Fruit fly (Drosophila melanogaster) whole organism, adult: ENCODE measurements around the gene CG9903.
A peak's percentile ranks its signal among the peaks of the same experiment; 100 is the strongest.

Experiments
- CG11617 ChIP-seq: fragments of 200-800 bp; sonication (Bioruptor generic); optimal IDR thresholded peaks from 2 replicates; lab custom pipeline; 2017; ENCODE audit warnings: mild to moderate bottlenecking, missing biosample characterization, missing genetic modification reagents, missing genetic modification characterization
- CG12768 ChIP-seq: fragments of 200-800 bp; sonication (Bioruptor generic); optimal IDR thresholded peaks from 2 replicates; lab custom pipeline; 2017; ENCODE audit warnings: missing biosample characterization, missing genetic modification characterization, mild to moderate bottlenecking, moderate library complexity, missing genetic modification reagents
- CG14711 ChIP-seq: fragments of 200-800 bp; sonication (Bioruptor generic); optimal IDR thresholded peaks from 2 replicates; lab custom pipeline; 2018; ENCODE audit warnings: missing biosample characterization, mild to moderate bottlenecking, missing genetic modification characterization, moderate library complexity
- CG1620 ChIP-seq: fragments of 200-800 bp; sonication (Bioruptor generic); optimal IDR thresholded peaks from 2 replicates; lab custom pipeline; 2016; ENCODE audit warnings: missing biosample characterization, missing genetic modification characterization
- CG33017 ChIP-seq: fragments of 200-800 bp; sonication (Bioruptor generic); optimal IDR thresholded peaks from 2 replicates; lab custom pipeline; 2018; ENCODE audit warnings: missing biosample characterization, mild to moderate bottlenecking, missing genetic modification characterization, moderate library complexity
- CG5204 ChIP-seq: fragments of 200-800 bp; sonication (Bioruptor generic); optimal IDR thresholded peaks from 2 replicates; lab custom pipeline; 2016; ENCODE audit warnings: missing biosample characterization, missing genetic modification characterization
- CG7045 ChIP-seq: fragments of 200-800 bp; sonication (Bioruptor generic); optimal IDR thresholded peaks from 2 replicates; lab custom pipeline; 2017; ENCODE audit warnings: missing biosample characterization, mild to moderate bottlenecking, missing genetic modification characterization
- CG7101 ChIP-seq: fragments of 200-800 bp; sonication (Bioruptor generic); optimal IDR thresholded peaks from 2 replicates; lab custom pipeline; 2018; ENCODE audit warnings: missing biosample characterization, mild to moderate bottlenecking, missing genetic modification characterization, moderate library complexity
- Clk ChIP-seq: fragments of 200-800 bp; sonication (Bioruptor generic); optimal IDR thresholded peaks from 2 replicates; lab custom pipeline; 2017; ENCODE audit warnings: missing biosample characterization, missing genetic modification characterization
- Crg-1 ChIP-seq: fragments of 200-800 bp; sonication (Bioruptor generic); optimal IDR thresholded peaks from 2 replicates; lab custom pipeline; 2016; ENCODE audit warnings: missing biosample characterization, missing genetic modification characterization
- Hr96 ChIP-seq: fragments of 200-800 bp; sonication (Bioruptor generic); optimal IDR thresholded peaks from 2 replicates; lab custom pipeline; 2016; ENCODE audit warnings: missing biosample characterization, missing genetic modification characterization
- Mnt ChIP-seq: fragments of 200-800 bp; sonication (Bioruptor generic); optimal IDR thresholded peaks from 2 replicates; lab custom pipeline; 2016; ENCODE audit warnings: missing biosample characterization, mild to moderate bottlenecking, missing genetic modification characterization
- bab1 ChIP-seq: fragments of 200-800 bp; sonication (Bioruptor generic); optimal IDR thresholded peaks from 3 replicates; lab custom pipeline; 2019; ENCODE audit warnings: missing biosample characterization, mild to moderate bottlenecking, missing genetic modification characterization, moderate library complexity
- cic ChIP-seq: fragments of 200-800 bp; sonication (Bioruptor generic); optimal IDR thresholded peaks from 2 replicates; lab custom pipeline; 2017; ENCODE audit warnings: missing biosample characterization, mild to moderate bottlenecking, missing genetic modification characterization, moderate library complexity
- cnc ChIP-seq, 2 experiments: fragments of >200 bp; optimal IDR thresholded peaks; 2 replicates each; lab custom pipeline; 2017
- kay ChIP-seq: fragments of 200-800 bp; sonication (Bioruptor generic); peaks from one replicate; lab custom pipeline; 2016; ENCODE audit warnings: missing biosample characterization, missing genetic modification characterization, borderline replicate concordance
- ovo ChIP-seq: fragments of 200-800 bp; sonication (Bioruptor generic); optimal IDR thresholded peaks from 2 replicates; lab custom pipeline; 2016; ENCODE audit warnings: missing biosample characterization, missing genetic modification characterization
- pad ChIP-seq: fragments of 200-800 bp; sonication (Bioruptor generic); optimal IDR thresholded peaks from 3 replicates; lab custom pipeline; 2017; ENCODE audit warnings: missing biosample characterization, missing genetic modification characterization, mild to moderate bottlenecking, moderate library complexity, missing genetic modification reagents
- tj ChIP-seq: fragments of 200-800 bp; sonication (Bioruptor generic); optimal IDR thresholded peaks from 3 replicates; lab custom pipeline; 2017; ENCODE audit warnings: missing biosample characterization, mild to moderate bottlenecking, missing genetic modification characterization, moderate library complexity
- toe ChIP-seq: fragments of 200-800 bp; sonication (Bioruptor generic); optimal IDR thresholded peaks from 2 replicates; lab custom pipeline; 2016; ENCODE audit warnings: missing biosample characterization, missing genetic modification characterization

The CG9903 gene

DNA sequence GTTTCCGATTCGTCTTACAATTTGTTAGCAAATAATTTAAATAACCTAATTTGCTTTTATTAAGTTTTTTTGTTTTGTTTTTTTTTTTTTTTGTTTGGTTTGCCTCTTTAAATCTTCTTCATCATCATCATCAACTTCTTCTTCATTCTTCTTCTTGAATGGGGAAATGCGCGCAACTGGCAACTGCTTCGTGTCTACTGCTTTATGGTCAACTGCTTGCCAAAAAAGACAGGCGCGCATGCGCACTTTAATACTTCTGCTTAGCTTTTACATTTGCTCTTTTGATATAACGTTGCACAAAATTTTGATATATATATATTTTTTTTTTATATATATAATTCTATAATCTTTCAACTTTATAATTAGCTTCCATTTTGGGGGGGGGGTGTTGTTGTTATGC is 24.7 kb upstream of the CG9903 start:
- no peak for TF ChIP-seq Mnt
- TF ChIP-seq CG11617 = no peak
- TF ChIP-seq CG7101 (tag; lab: Kevin White, UChicago) = no peak
- TF ChIP-seq Hr96 (GFP tag; lab: Kevin White, UChicago) = no peak
- TF ChIP-seq CG33017 = no peak
- peak; percentile 39 for TF ChIP-seq kay
- no peak for TF ChIP-seq CG7045 (GFP tag; lab: Kevin White, UChicago)

DNA sequence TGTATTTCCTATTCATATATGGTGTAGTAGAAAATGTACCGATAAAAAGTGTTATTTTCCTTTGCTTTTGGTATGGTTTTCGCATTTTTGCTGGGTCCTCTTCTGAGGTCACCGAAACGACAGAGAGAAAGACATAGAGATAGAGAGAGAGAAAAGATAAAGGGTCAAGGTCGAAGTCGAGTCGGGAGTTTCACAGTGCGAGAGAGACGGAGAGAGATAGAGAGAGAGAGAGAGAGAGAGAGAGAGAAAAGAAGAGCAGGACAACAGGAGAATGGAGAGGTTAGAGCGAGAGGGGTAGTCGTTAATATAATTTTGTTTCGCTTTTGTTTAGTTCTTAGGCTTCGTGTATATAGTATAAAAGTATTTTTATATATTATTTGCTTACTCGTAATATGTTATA is 21.6 kb upstream of the CG9903 start:
- TF ChIP-seq Crg-1 (GFP tag; lab: Kevin White, UChicago) = no peak
- no peak for TF ChIP-seq Clk
- no peak for TF ChIP-seq pad
- no peak for TF ChIP-seq cnc (optimal IDR thresholded peaks at IDR 0.05; lab: Kevin White, UChicago)
- TF ChIP-seq CG5204 (GFP tag; lab: Kevin White, UChicago) = no peak
- no peak for TF ChIP-seq cic (GFP tag; lab: Kevin White, UChicago)
- no peak for TF ChIP-seq kay
- TF ChIP-seq CG33017 = no peak
- no peak for TF ChIP-seq CG7045 (GFP tag; lab: Kevin White, UChicago)
- TF ChIP-seq CG14711 (tag; lab: Kevin White, UChicago) = no peak
- TF ChIP-seq toe (GFP tag; lab: Kevin White, UChicago) = no peak
- TF ChIP-seq tj (GFP tag; lab: Kevin White, UChicago) = no peak
- no peak for TF ChIP-seq Hr96 (GFP tag; lab: Kevin White, UChicago)
- no peak for TF ChIP-seq ovo
- no peak for TF ChIP-seq CG1620 (GFP tag; lab: Kevin White, UChicago)
- TF ChIP-seq CG7101 (tag; lab: Kevin White, UChicago) = no peak
- no peak for TF ChIP-seq Mnt

DNA sequence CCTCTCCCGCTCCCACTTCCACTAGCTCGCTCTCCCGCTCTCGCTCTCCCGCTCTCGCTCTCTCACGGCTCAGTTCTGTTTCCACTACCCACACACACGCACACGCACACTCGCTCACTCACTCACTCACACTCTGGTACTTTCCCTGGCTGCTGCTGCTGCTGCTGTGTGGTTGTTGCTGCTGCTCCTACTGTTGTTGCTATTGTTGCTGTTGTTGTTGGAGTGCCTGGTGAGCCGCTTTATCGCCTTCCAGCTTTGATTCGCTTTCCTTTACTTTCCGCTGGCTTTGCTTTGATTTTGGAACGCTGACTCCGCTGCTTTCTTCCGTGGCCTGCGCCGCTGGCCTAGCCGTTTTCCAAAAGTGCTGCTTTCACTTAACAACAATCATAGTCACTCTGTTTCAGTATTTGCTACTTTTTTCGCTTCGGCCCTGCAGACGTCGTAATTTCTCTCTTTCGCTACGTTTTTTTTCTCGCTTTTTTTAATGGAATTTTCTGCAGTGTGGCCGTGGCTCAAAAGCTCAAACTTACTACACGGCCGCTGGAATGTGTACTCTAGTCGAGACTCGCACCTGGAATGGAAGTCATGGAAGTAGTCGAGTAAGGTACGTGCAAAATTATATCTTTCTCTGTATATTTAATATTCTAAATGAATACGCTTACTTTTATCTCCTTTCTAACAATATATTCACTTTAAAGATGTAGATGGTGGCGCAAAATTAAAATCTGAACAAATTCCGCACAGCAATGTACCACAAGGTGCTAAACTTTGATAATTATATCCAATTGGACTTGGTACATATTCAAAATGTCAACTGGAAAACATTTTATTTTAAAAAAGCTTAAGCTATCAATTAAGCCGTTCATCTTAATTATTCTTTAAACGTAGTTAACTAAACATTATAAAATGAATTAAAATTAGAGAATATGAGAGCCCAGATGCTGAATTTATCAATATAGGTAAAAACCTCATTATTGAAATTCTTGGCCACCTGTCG is 19.2 kb upstream of the CG9903 start, which contains the start of gene Pp2B-14D:
Gene Pp2B-14D, minus strand, starts transcription at position 503 of the 997 bp plus-strand sequence.
- no peak for TF ChIP-seq CG33017
- peak; percentile 47 for TF ChIP-seq cic (GFP tag; lab: Kevin White, UChicago)
- peak; percentile 28 for TF ChIP-seq pad
- TF ChIP-seq CG5204 (GFP tag; lab: Kevin White, UChicago) = no peak
- TF ChIP-seq CG14711 (tag; lab: Kevin White, UChicago) = peak; percentile 11
- peak; percentile 3 for TF ChIP-seq CG12768 (GFP tag; lab: Kevin White, UChicago)
- peak; percentile 58 for TF ChIP-seq CG11617
- TF ChIP-seq Mnt = no peak
- TF ChIP-seq CG1620 (GFP tag; lab: Kevin White, UChicago) = peak; percentile 12
- peak; percentile 82 for TF ChIP-seq tj (GFP tag; lab: Kevin White, UChicago)
- no peak for TF ChIP-seq cnc (optimal IDR thresholded peaks at IDR 0.05; lab: Kevin White, UChicago)
- TF ChIP-seq Clk = no peak
- TF ChIP-seq CG7101 (tag; lab: Kevin White, UChicago) = peak; percentile 58
- no peak for TF ChIP-seq ovo
- no peak for TF ChIP-seq toe (GFP tag; lab: Kevin White, UChicago)
- TF ChIP-seq bab1 (GFP tag; lab: Kevin White, UChicago) = peak; percentile 52
- no peak for TF ChIP-seq kay
- no peak for TF ChIP-seq Hr96 (GFP tag; lab: Kevin White, UChicago)
- TF ChIP-seq Crg-1 (GFP tag; lab: Kevin White, UChicago) = peak; percentile 42
- no peak for TF ChIP-seq CG7045 (GFP tag; lab: Kevin White, UChicago)

DNA sequence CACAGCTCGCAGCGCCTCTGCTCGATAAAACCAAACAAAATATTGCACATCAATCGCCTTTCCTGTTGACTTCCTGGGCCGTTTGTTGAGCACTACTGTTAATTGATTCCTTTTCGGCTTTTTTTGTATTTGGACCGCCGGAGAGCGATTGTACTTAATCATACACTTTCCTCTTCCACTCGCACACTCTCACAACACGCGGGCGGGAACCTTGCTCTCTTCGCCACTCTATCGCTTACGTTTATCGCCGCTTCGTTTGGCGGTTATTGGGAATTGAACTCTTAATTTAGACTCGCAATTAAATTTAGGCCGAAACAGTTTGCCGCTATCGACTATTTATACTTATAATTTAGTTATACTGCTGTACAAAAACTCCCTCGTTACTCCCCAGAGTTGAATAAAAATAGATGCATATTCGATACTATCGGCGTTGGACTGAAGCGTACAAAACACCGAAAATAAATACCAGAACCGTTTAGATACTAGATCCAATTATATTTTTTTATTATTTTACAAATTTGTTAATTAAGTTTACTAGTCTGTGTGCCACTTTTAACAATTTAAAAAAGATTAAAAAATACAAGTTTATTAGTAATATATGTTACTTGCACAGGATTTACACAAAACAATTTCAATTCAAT is 13.0 kb upstream of the CG9903 start, which contains the start of gene Arp2:
Gene Arp2, minus strand, starts transcription at position 427 of the 641 bp plus-strand sequence.
- no peak for TF ChIP-seq CG12768 (GFP tag; lab: Kevin White, UChicago)
- no peak for TF ChIP-seq cic (GFP tag; lab: Kevin White, UChicago)
- no peak for TF ChIP-seq bab1 (GFP tag; lab: Kevin White, UChicago)
- no peak for TF ChIP-seq CG1620 (GFP tag; lab: Kevin White, UChicago)
- TF ChIP-seq CG33017 = no peak
- no peak for TF ChIP-seq ovo
- TF ChIP-seq Mnt = no peak
- no peak for TF ChIP-seq CG11617
- TF ChIP-seq Clk = no peak
- no peak for TF ChIP-seq cnc (optimal IDR thresholded peaks at IDR 0.05; lab: Kevin White, UChicago)
- TF ChIP-seq CG14711 (tag; lab: Kevin White, UChicago) = no peak
- TF ChIP-seq CG7101 (tag; lab: Kevin White, UChicago) = no peak
- TF ChIP-seq Hr96 (GFP tag; lab: Kevin White, UChicago) = no peak

DNA sequence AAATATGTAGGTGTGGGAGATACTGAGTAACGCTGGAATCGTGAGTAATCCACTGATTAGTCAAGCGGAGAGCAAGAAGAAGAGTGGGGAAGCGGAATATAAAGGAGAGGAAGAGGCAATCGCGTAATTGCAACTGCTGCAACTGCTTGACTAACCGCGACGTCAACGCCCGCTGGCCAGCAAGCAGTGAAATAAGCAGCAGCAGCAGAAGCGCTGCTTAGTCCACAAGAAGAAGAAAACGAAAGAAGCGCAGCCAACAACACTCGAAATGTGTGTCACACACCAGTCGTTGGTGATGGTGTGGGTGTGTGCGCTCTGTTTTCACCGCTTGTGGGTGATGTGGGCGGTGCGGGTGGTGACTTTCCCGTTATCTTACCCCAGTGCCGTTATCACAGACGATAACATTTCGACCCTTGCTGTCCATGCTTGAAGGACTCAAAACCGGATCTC is 12.3 kb upstream of the CG9903 start:
- TF ChIP-seq tj (GFP tag; lab: Kevin White, UChicago) (peak; percentile 46), pad (no peak), toe (GFP tag; lab: Kevin White, UChicago) (no peak), cic (GFP tag; lab: Kevin White, UChicago) (peak; percentile 44), ovo (peak; percentile 45)

DNA sequence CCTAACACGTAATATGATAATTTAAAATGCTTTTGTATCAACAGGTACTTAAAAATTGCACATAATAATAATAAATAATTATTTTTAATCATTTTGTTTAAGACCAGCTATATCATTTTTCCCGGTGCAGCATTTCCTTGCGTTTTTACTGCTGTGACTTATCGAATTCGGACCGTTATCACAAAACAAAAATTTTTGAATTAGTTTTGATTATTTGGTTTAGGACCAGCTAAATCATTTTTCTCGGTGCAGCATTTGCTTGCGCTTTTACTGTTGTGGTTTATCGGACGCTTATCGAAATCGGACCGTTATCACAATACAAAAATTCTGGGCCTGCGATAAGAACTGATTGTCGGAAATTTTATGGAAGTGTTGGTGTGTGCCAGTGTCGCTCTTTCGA is 11.9 kb upstream of the CG9903 start:
- TF ChIP-seq bab1 (GFP tag; lab: Kevin White, UChicago) (peak; percentile 79), CG1620 (GFP tag; lab: Kevin White, UChicago) (no peak), ovo (peak; percentile 81), CG7045 (GFP tag; lab: Kevin White, UChicago) (peak; percentile 53), kay (peak; percentile 96), CG11617 (peak; percentile 79), CG14711 (tag; lab: Kevin White, UChicago) (peak; percentile 68), CG7101 (tag; lab: Kevin White, UChicago) (peak; percentile 74), CG12768 (GFP tag; lab: Kevin White, UChicago) (peak; percentile 61), pad (peak; percentile 29), CG33017 (peak; percentile 69), CG5204 (GFP tag; lab: Kevin White, UChicago) (no peak), Clk (peak; percentile 15), Mnt (peak; percentile 53), toe (GFP tag; lab: Kevin White, UChicago) (peak; percentile 17), Hr96 (GFP tag; lab: Kevin White, UChicago) (no peak), cic (GFP tag; lab: Kevin White, UChicago) (no peak), tj (GFP tag; lab: Kevin White, UChicago) (peak; percentile 43)
